Fruit fly (Drosophila melanogaster): Measurements from ENCODE around the gene RpL13A.
A peak's percentile ranks its signal among the peaks of the same experiment; 100 is the strongest.

RpL13A gene

DNA sequence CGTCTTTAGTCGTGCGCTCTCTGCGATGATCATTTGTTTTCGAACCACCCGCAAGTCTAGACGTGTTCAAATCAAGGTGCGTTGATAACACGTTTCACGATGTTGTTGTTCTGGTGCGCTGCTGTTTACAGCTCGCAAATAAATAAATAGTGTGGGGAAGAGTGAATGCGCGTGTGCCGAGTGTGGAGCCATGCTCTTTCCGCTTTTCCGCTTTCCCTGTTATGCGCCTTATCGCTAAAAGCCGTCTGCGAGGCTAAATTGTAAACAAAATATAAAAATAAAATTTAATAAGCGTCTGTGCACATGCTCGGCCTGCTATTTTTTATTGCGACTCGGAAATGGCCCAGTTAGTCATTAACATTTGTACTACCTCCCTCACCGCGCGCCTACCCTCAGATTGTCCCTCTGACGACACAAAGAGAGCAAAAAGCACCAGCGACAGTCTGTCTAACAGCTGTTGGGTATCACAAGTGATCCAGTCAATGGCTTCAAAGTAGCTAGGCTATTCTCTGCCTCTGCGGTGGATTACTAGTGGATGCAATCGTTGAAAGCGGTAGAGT is 48.5 kb downstream of the RpL13A start (continued):
- TF ChIP-seq CG10431 (GFP tag; optimal IDR thresholded peaks at IDR 0.05) (peak; percentile 89), CG3995 (GFP tag; optimal IDR thresholded peaks at IDR 0.05) (no peak), CG3163 (GFP tag; optimal IDR thresholded peaks at IDR 0.05) (peak; percentile 44), eve (GFP tag; optimal IDR thresholded peaks at IDR 0.05) (no peak), CG14441 (GFP tag; IDR thresholded peaks at IDR 0.05) (0 out of 2 replicates have a peak, but pooled peaks have one; percentile 38), CG1024 (GFP tag; IDR thresholded peaks at IDR 0.05) (peak; percentile 52; the same call in 1 of the 2 replicates), Dp (GFP tag; optimal IDR thresholded peaks at IDR 0.05) (no peak), sna (GFP tag; IDR thresholded peaks at IDR 0.05; ENCODE audit: partially characterized antibody) (0 out of 2 replicates have a peak, but pooled peaks have one; percentile 28), CG12744 (GFP tag; optimal IDR thresholded peaks at IDR 0.05) (no peak), sima (GFP tag; optimal IDR thresholded peaks at IDR 0.05) (peak; percentile 32), CG10366 (GFP tag; IDR thresholded peaks at IDR 0.05) (no peak; the same call in 1 of the 2 replicates), kni (GFP tag; optimal IDR thresholded peaks at IDR 0.05) (peak; percentile 97), h (optimal IDR thresholded peaks at IDR 0.05) (no peak), CG8290 (GFP tag; optimal IDR thresholded peaks at IDR 0.05) (peak; percentile 74), CG8290 (tag; optimal IDR thresholded peaks at IDR 0.05) (peak; percentile 87 to 92), tup (GFP tag; optimal IDR thresholded peaks at IDR 0.05) (peak; percentile 48), eyg (GFP tag; optimal IDR thresholded peaks at IDR 0.05) (peak; percentile 81), Ada2b (GFP tag; IDR thresholded peaks at IDR 0.05) (no peak), ap (GFP tag; IDR thresholded peaks at IDR 0.05) (peak; percentile 9; the same call in 1 of the 2 replicates), Bdp1 (GFP tag; optimal IDR thresholded peaks at IDR 0.05) (peak; percentile 23), so (GFP tag; IDR thresholded peaks at IDR 0.05) (peak; percentile 68; the same call in 1 of the 3 replicates), CG12769 (tag; optimal IDR thresholded peaks at IDR 0.05) (no peak), CG11723 (GFP tag; optimal IDR thresholded peaks at IDR 0.05) (peak; percentile 87), corto (GFP tag; optimal IDR thresholded peaks at IDR 0.05) (peak; percentile 31), ato (GFP tag; IDR thresholded peaks at IDR 0.05; ENCODE audit: partially characterized antibody) (no peak), ro (GFP tag; IDR thresholded peaks at IDR 0.05) (no peak), fd96Cb (tag; optimal IDR thresholded peaks at IDR 0.05) (no peak), Scr (GFP tag; IDR thresholded peaks at IDR 0.05; ENCODE audit: partially characterized antibody) (peak; percentile 33), CG4617 (GFP tag; optimal IDR thresholded peaks at IDR 0.05; ENCODE audit: borderline replicate concordance) (peak; percentile 25), CHES-1-like (GFP tag; optimal IDR thresholded peaks at IDR 0.05) (peak; percentile 57), pan (optimal IDR thresholded peaks at IDR 0.05) (no peak), pan (GFP tag; optimal IDR thresholded peaks at IDR 0.05 in 1 of 2, IDR thresholded peaks at IDR 0.05 in 1 of 2) (peak in 1 of 2 experiments; percentile 47), en (GFP tag; optimal IDR thresholded peaks at IDR 0.05) (peak; percentile 47), zen2 (GFP tag; IDR thresholded peaks at IDR 0.05; ENCODE audit: partially characterized antibody) (no peak), CG32772 (GFP tag; IDR thresholded peaks at IDR 0.05) (no peak), Dip3 (GFP tag; optimal IDR thresholded peaks at IDR 0.05) (no peak), Sry-δ (GFP tag; optimal IDR thresholded peaks at IDR 0.05) (peak; percentile 7), CG7987 (GFP tag; optimal IDR thresholded peaks at IDR 0.05) (peak; percentile 97), CG4424 (GFP tag; optimal IDR thresholded peaks at IDR 0.05) (peak; percentile 42), shn (GFP tag; optimal IDR thresholded peaks at IDR 0.05) (peak; percentile 6), CG18619 (GFP tag; optimal IDR thresholded peaks at IDR 0.05) (peak; percentile 86), ems (GFP tag; optimal IDR thresholded peaks at IDR 0.05) (peak; percentile 56), bowl (GFP tag; IDR thresholded peaks at IDR 0.05) (peak; percentile 36; the same call in 1 of the 2 replicates), CG14860 (GFP tag; IDR thresholded peaks at IDR 0.05; ENCODE audit: partially characterized antibody) (no peak), CG33213 (GFP tag; optimal IDR thresholded peaks at IDR 0.05) (peak; percentile 68), CG42726 (GFP tag; IDR thresholded peaks at IDR 0.05; ENCODE audit: partially characterized antibody) (no peak), CG11247 (GFP tag; IDR thresholded peaks at IDR 0.05) (no peak), Fer2 (tag; optimal IDR thresholded peaks at IDR 0.05) (peak; percentile 56), sr (GFP tag; IDR thresholded peaks at IDR 0.05) (peak; percentile 45; the same call in 1 of the 3 replicates), croc (GFP tag; conservative IDR thresholded peaks at IDR 0.05) (no peak), CG2129 (GFP tag; IDR thresholded peaks at IDR 0.05; ENCODE audit: partially characterized antibody) (no peak)

Data from whole organism, embryonic.